Fruit fly (Drosophila melanogaster) whole organism, wandering third instar larva: ENCODE results near the gene Est-Q.
A peak's percentile ranks its signal among the peaks of the same experiment; 100 is the strongest.

Experiments
- Abd-B ChIP-seq: fragments of >200 bp; optimal IDR thresholded peaks from 2 replicates; lab custom pipeline; 2017; ENCODE audit warnings: missing biosample characterization, missing genetic modification characterization
- CG32264 ChIP-seq: fragments of 200-800 bp; sonication (Bioruptor generic); optimal IDR thresholded peaks from 2 replicates; lab custom pipeline; 2016; ENCODE audit warnings: missing biosample characterization, missing genetic modification characterization
- Dfd ChIP-seq: fragments of >200 bp; optimal IDR thresholded peaks from 2 replicates; lab custom pipeline; 2017; ENCODE audit warnings: missing biosample characterization, missing genetic modification characterization
- GATAd ChIP-seq: sonication (Bioruptor generic); optimal IDR thresholded peaks from 2 replicates; lab custom pipeline; 2016; ENCODE audit warnings: missing biosample characterization, missing genetic modification characterization
- Hnf4 ChIP-seq: fragments of 200-800 bp; sonication (Bioruptor generic); optimal IDR thresholded peaks from 2 replicates; lab custom pipeline; 2016; ENCODE audit warnings: missing biosample characterization, mild to moderate bottlenecking, missing genetic modification characterization
- Hr83 ChIP-seq: fragments of 200-300 bp; sonication (Bioruptor generic); optimal IDR thresholded peaks from 2 replicates; lab custom pipeline; 2016; ENCODE audit warnings: missing biosample characterization, mild to moderate bottlenecking, missing genetic modification characterization, moderate library complexity; ENCODE audit not compliant: poor library complexity, severe bottlenecking
- Mio ChIP-seq: sonication (Bioruptor generic); optimal IDR thresholded peaks from 2 replicates; lab custom pipeline; 2016; ENCODE audit warnings: missing biosample characterization, missing genetic modification characterization
- Myc ChIP-seq: fragments of >200 bp; optimal IDR thresholded peaks from 2 replicates; lab custom pipeline; 2017
- OdsH ChIP-seq: fragments of 200-800 bp; sonication (Bioruptor generic); optimal IDR thresholded peaks from 2 replicates; lab custom pipeline; 2016; ENCODE audit warnings: missing biosample characterization, mild to moderate bottlenecking, missing genetic modification characterization
- Rel ChIP-seq, 2 experiments: fragments of 200-800 bp; sonication (Bioruptor generic) in 1 of 2; optimal IDR thresholded peaks; 2 replicates in 1 of 2; 3 replicates in 1 of 2; lab custom pipeline; 2016 to 2019; ENCODE audit warnings: mild to moderate bottlenecking in 2 of 2, missing biosample characterization in 2 of 2, missing genetic modification characterization in 2 of 2, moderate library complexity in 1 of 2
- Sp1 ChIP-seq: fragments of 200-800 bp; sonication (Bioruptor generic); optimal IDR thresholded peaks from 3 replicates; lab custom pipeline; 2019; ENCODE audit warnings: missing biosample characterization, mild to moderate bottlenecking, missing genetic modification characterization, moderate library complexity
- Vsx2 ChIP-seq: fragments of 200-300, 225-300 bp; sonication (Bioruptor generic); optimal IDR thresholded peaks from 2 replicates; lab custom pipeline; 2018; ENCODE audit warnings: missing biosample characterization, missing genetic modification characterization; ENCODE audit not compliant: partially characterized antibody
- br ChIP-seq: fragments of 200-800 bp; sonication (Bioruptor generic); optimal IDR thresholded peaks from 2 replicates; lab custom pipeline; 2016; ENCODE audit warnings: missing biosample characterization, missing genetic modification characterization
- brk ChIP-seq: fragments of 200-800 bp; sonication (Bioruptor generic); optimal IDR thresholded peaks from 2 replicates; lab custom pipeline; 2016; ENCODE audit warnings: missing biosample characterization, mild to moderate bottlenecking, missing genetic modification characterization
- dl ChIP-seq, 2 experiments: fragments of 175-275, 200-275 bp in 1 of 2; fragments of 200-275 bp in 1 of 2; sonication (Bioruptor generic); optimal IDR thresholded peaks; lab custom pipeline; 2018; ENCODE audit warnings: mild to moderate bottlenecking in 2 of 2, missing biosample characterization in 2 of 2, missing genetic modification characterization in 2 of 2, moderate library complexity in 2 of 2; ENCODE audit not compliant: partially characterized antibody in 2 of 2, insufficient read depth in 1 of 2
- dmrt93B ChIP-seq: fragments of 200-800 bp; sonication (Bioruptor generic); optimal IDR thresholded peaks from 2 replicates; lab custom pipeline; 2018; ENCODE audit warnings: missing biosample characterization, mild to moderate bottlenecking, missing genetic modification characterization
- ey ChIP-seq: fragments of 200-800 bp; sonication (Bioruptor generic); optimal IDR thresholded peaks from 2 replicates; lab custom pipeline; 2016; ENCODE audit warnings: missing biosample characterization, missing genetic modification characterization
- foxo ChIP-seq, 2 experiments: fragments of 200-800 bp; sonication (Bioruptor generic); optimal IDR thresholded peaks; 2 replicates in 1 of 2; 3 replicates in 1 of 2; lab custom pipeline; 2016 to 2017; ENCODE audit warnings: missing biosample characterization in 2 of 2, missing genetic modification characterization in 2 of 2
- fru ChIP-seq: fragments of 200-800 bp; sonication (Bioruptor generic); optimal IDR thresholded peaks from 3 replicates; lab custom pipeline; 2016; ENCODE audit warnings: missing biosample characterization, mild to moderate bottlenecking, missing genetic modification characterization
- h ChIP-seq: fragments of 200-800 bp; sonication (Bioruptor generic); optimal IDR thresholded peaks from 3 replicates; lab custom pipeline; 2016; ENCODE audit warnings: missing biosample characterization, mild to moderate bottlenecking, missing genetic modification characterization
- jim ChIP-seq: fragments of 175-275, 200-325 bp; sonication (Bioruptor generic); optimal IDR thresholded peaks from 2 replicates; lab custom pipeline; 2016; ENCODE audit warnings: missing biosample characterization, mild to moderate bottlenecking, missing genetic modification characterization
- lola ChIP-seq: fragments of >200 bp; optimal IDR thresholded peaks from 2 replicates; lab custom pipeline; 2017; ENCODE audit warnings: missing biosample characterization, missing genetic modification characterization
- pan ChIP-seq: fragments of >200 bp; optimal IDR thresholded peaks from 2 replicates; lab custom pipeline; 2017
- psq ChIP-seq: fragments of 200-800 bp; sonication (Bioruptor generic); optimal IDR thresholded peaks from 3 replicates; lab custom pipeline; 2017; ENCODE audit warnings: missing biosample characterization, mild to moderate bottlenecking, missing genetic modification characterization, moderate library complexity
- sage ChIP-seq: fragments of 200-800 bp; sonication (Bioruptor generic); optimal IDR thresholded peaks from 2 replicates; lab custom pipeline; 2016; ENCODE audit warnings: missing biosample characterization, mild to moderate bottlenecking, missing genetic modification characterization
- tai ChIP-seq: sonication (Bioruptor generic); optimal IDR thresholded peaks from 2 replicates; lab custom pipeline; 2016; ENCODE audit warnings: missing biosample characterization, missing genetic modification characterization

The Est-Q gene

dm6 chr3L:21518345-21518744, 17.1 kb downstream of the Est-Q start:
- no peak for TF ChIP-seq fru (GFP tag; lab: Kevin White, UChicago)
- TF ChIP-seq h = no peak
- no peak for TF ChIP-seq CG32264 (GFP tag; lab: Kevin White, UChicago)
- TF ChIP-seq pan (lab: Kevin White, UChicago) = no peak
- no peak for TF ChIP-seq brk (GFP tag; lab: Kevin White, UChicago)
- no peak for TF ChIP-seq OdsH
- no peak for TF ChIP-seq foxo (GFP tag; optimal IDR thresholded peaks at IDR 0.05; lab: Kevin White, UChicago)
- TF ChIP-seq dmrt93B = no peak
- TF ChIP-seq Mio (GFP tag; lab: Kevin White, UChicago) = no peak
- no peak for TF ChIP-seq psq (GFP tag; lab: Kevin White, UChicago)
- TF ChIP-seq Sp1 (GFP tag; lab: Kevin White, UChicago) = no peak

- TF ChIP-seq Abd-B (GFP tag; lab: Kevin White, UChicago) = no peak
- no peak for TF ChIP-seq h
- TF ChIP-seq tai (GFP tag; lab: Kevin White, UChicago) = no peak
- no peak for TF ChIP-seq ey
- peak; percentile 6 for TF ChIP-seq psq (GFP tag; lab: Kevin White, UChicago)
- TF ChIP-seq Hr83 (GFP tag; lab: Kevin White, UChicago) = no peak
- TF ChIP-seq br (GFP tag; lab: Kevin White, UChicago) = no peak
- no peak for TF ChIP-seq lola
- TF ChIP-seq OdsH = no peak
- no peak for TF ChIP-seq GATAd (GFP tag; lab: Kevin White, UChicago)
- TF ChIP-seq sage (GFP tag; lab: Kevin White, UChicago) = peak; percentile 49
- no peak for TF ChIP-seq Rel (GFP tag; optimal IDR thresholded peaks at IDR 0.05; lab: Kevin White, UChicago)
- TF ChIP-seq Rel (tag; optimal IDR thresholded peaks at IDR 0.05; lab: Kevin White, UChicago) = peak; percentile 27
- no peak for TF ChIP-seq brk (GFP tag; lab: Kevin White, UChicago)
- no peak for TF ChIP-seq Dfd (GFP tag; lab: Kevin White, UChicago)
These were observed 22.0 kb downstream of the Est-Q start, which contains the start of gene CG7611 for dm6 chr3L:21523059-21523836. Gene CG7611, plus strand, starts transcription at chr3L:21523186.

- peak; percentile 15 for TF ChIP-seq psq (GFP tag; lab: Kevin White, UChicago)
- TF ChIP-seq Hnf4 (GFP tag; lab: Kevin White, UChicago) = peak; percentile 34
- TF ChIP-seq sage (GFP tag; lab: Kevin White, UChicago) = peak; percentile 47
- TF ChIP-seq jim (GFP tag; lab: Kevin White, UChicago) = no peak
- TF ChIP-seq OdsH = peak; percentile 19
These were observed 23.1 kb downstream of the Est-Q start for dm6 chr3L:21524071-21524889.

- TF ChIP-seq brk (GFP tag; lab: Kevin White, UChicago) (peak; percentile 21), Vsx2 (GFP tag; lab: Kevin White, UChicago) (no peak)
These were observed 27.9 kb downstream of the Est-Q start, which contains the start of gene Arv1 for dm6 chr3L:21529108-21529507. Gene Arv1, minus strand, starts transcription at chr3L:21529333.

dm6 chr3L:21533270-21533948, 32.2 kb downstream of the Est-Q start, which contains the start of gene Mkrn1:
Gene Mkrn1, minus strand, starts transcription at chr3L:21533713.
- TF ChIP-seq dl (GFP tag; optimal IDR thresholded peaks at IDR 0.05; lab: Kevin White, UChicago; ENCODE audit: insufficient read depth in 1 of 2, partially characterized antibody in 2 of 2) (no peak), jim (GFP tag; lab: Kevin White, UChicago) (no peak), Rel (GFP tag; optimal IDR thresholded peaks at IDR 0.05; lab: Kevin White, UChicago) (no peak), Rel (tag; optimal IDR thresholded peaks at IDR 0.05; lab: Kevin White, UChicago) (peak; percentile 41), Myc (lab: Kevin White, UChicago) (no peak)
